Fruit fly (Drosophila melanogaster): ENCODE results near the gene CG13760.

CG13760 gene

dm6 chrX:2581793-2582503 is 3.6 kb downstream of the CG13760 start (continued):
- TF ChIP-seq bcd (GFP tag; optimal IDR thresholded peaks at IDR 0.05), result peak; percentile 74
- no peak for TF ChIP-seq CG17568 (GFP tag; optimal IDR thresholded peaks at IDR 0.05)
- peak; percentile 43; the same call in 1 of the 2 replicates for TF ChIP-seq Doc2 (GFP tag; IDR thresholded peaks at IDR 0.05)
- TF ChIP-seq CG9609 (GFP tag; optimal IDR thresholded peaks at IDR 0.05), result peak; percentile 74
- peak; percentile 13 for TF ChIP-seq CG10462 (GFP tag; optimal IDR thresholded peaks at IDR 0.05)
- no peak for TF ChIP-seq br (optimal IDR thresholded peaks at IDR 0.05)
- TF ChIP-seq GATAe (GFP tag; conservative IDR thresholded peaks at IDR 0.05), result peak; percentile 42; the same call in 1 of the 2 replicates
- TF ChIP-seq vnd (GFP tag; IDR thresholded peaks at IDR 0.05; ENCODE audit: partially characterized antibody), result no peak
- peak; percentile 80 for TF ChIP-seq Side (GFP tag; optimal IDR thresholded peaks at IDR 0.05)
- TF ChIP-seq CG9876 (GFP tag; optimal IDR thresholded peaks at IDR 0.05), result peak; percentile 31
- TF ChIP-seq ap (GFP tag; IDR thresholded peaks at IDR 0.05), result no peak
- peak; percentile 33 for TF ChIP-seq abd-A (tag; optimal IDR thresholded peaks at IDR 0.05)
- peak; percentile 65 for TF ChIP-seq ssp (GFP tag; IDR thresholded peaks at IDR 0.05)
- peak; percentile 47; the same call in 1 of the 2 replicates for TF ChIP-seq CG8765 (GFP tag; IDR thresholded peaks at IDR 0.05)
- TF ChIP-seq CG12236 (GFP tag; optimal IDR thresholded peaks at IDR 0.05), result no peak
- TF ChIP-seq CG12942 (GFP tag; optimal IDR thresholded peaks at IDR 0.05), result peak; percentile 63
- peak; percentile 14 for TF ChIP-seq cato (GFP tag; optimal IDR thresholded peaks at IDR 0.05; ENCODE audit: borderline replicate concordance)
- TF ChIP-seq CG12391 (tag; optimal IDR thresholded peaks at IDR 0.05), result peak; percentile 58
- TF ChIP-seq emc (GFP tag; optimal IDR thresholded peaks at IDR 0.05), result peak; percentile 57
- TF ChIP-seq CG2129 (GFP tag; IDR thresholded peaks at IDR 0.05; ENCODE audit: partially characterized antibody), result no peak
- peak; percentile 32 for TF ChIP-seq Asciz (GFP tag; optimal IDR thresholded peaks at IDR 0.05)
- TF ChIP-seq CG12299 (tag; optimal IDR thresholded peaks at IDR 0.05), result peak; percentile 33
- TF ChIP-seq ems (GFP tag; optimal IDR thresholded peaks at IDR 0.05), result peak; percentile 82
- peak; percentile 13 for TF ChIP-seq B-H2 (GFP tag; optimal IDR thresholded peaks at IDR 0.05)
- TF ChIP-seq trh (GFP tag; optimal IDR thresholded peaks at IDR 0.05), result peak; percentile 43
- peak; percentile 77 for TF ChIP-seq sisA (GFP tag; IDR thresholded peaks at IDR 0.05)
- no peak for TF ChIP-seq CG15696 (tag; optimal IDR thresholded peaks at IDR 0.05)
- peak; percentile 74 for TF ChIP-seq Hsf (GFP tag; optimal IDR thresholded peaks at IDR 0.05)
- TF ChIP-seq Dll (GFP tag; IDR thresholded peaks at IDR 0.05; ENCODE audit: partially characterized antibody), result no peak
- no peak for TF ChIP-seq croc (GFP tag; conservative IDR thresholded peaks at IDR 0.05)
- no peak for TF ChIP-seq CG42726 (GFP tag; IDR thresholded peaks at IDR 0.05; ENCODE audit: partially characterized antibody)
- peak; percentile 23 for TF ChIP-seq CG10274 (GFP tag; optimal IDR thresholded peaks at IDR 0.05)
- TF ChIP-seq vfl (GFP tag; optimal IDR thresholded peaks at IDR 0.05), result peak; percentile 70
- TF ChIP-seq CG7928 (GFP tag; optimal IDR thresholded peaks at IDR 0.05), result peak; percentile 8
- no peak for TF ChIP-seq nerfin-2 (GFP tag; IDR thresholded peaks at IDR 0.05; ENCODE audit: partially characterized antibody)
- peak; percentile 52 for TF ChIP-seq E2f2 (GFP tag; IDR thresholded peaks at IDR 0.05)
- TF ChIP-seq CG31388 (GFP tag; optimal IDR thresholded peaks at IDR 0.05), result peak; percentile 38
- peak; percentile 68 for TF ChIP-seq CG8924 (tag; optimal IDR thresholded peaks at IDR 0.05)
- peak; percentile 74 for TF ChIP-seq NK7.1 (GFP tag; optimal IDR thresholded peaks at IDR 0.05)
- TF ChIP-seq NC2α (GFP tag; optimal IDR thresholded peaks at IDR 0.05), result peak; percentile 27
- TF ChIP-seq Sry-β (GFP tag; optimal IDR thresholded peaks at IDR 0.05), result no peak
- peak; percentile 67 for TF ChIP-seq Rx (GFP tag; IDR thresholded peaks at IDR 0.05)
- TF ChIP-seq pita (GFP tag; optimal IDR thresholded peaks at IDR 0.05), result no peak
- peak; percentile 81 for TF ChIP-seq CG13624 (GFP tag; optimal IDR thresholded peaks at IDR 0.05)
- TF ChIP-seq Opbp (GFP tag; IDR thresholded peaks at IDR 0.05; ENCODE audit: partially characterized antibody), result no peak
- TF ChIP-seq Bgb (GFP tag; IDR thresholded peaks at IDR 0.05; ENCODE audit: partially characterized antibody), result no peak
- TF ChIP-seq CG13894 (tag; optimal IDR thresholded peaks at IDR 0.05), result peak; percentile 60
- TF ChIP-seq CG6813 (GFP tag; optimal IDR thresholded peaks at IDR 0.05), result peak; percentile 74

All from whole organism, embryonic.